Fruit fly (Drosophila melanogaster) whole organism, embryonic: ENCODE results near the gene CG14818.

Experiments used
- BEAF-32 ChIP-seq: fragments of 200-800 bp; sonication (Bioruptor generic); optimal IDR thresholded peaks from 3 replicates; lab custom pipeline; 2017; ENCODE audit warnings: missing biosample characterization, missing genetic modification characterization, mild to moderate bottlenecking, moderate library complexity, missing genetic modification reagents
- Blimp-1 ChIP-seq: fragments of 200-800 bp; sonication (Bioruptor generic); optimal IDR thresholded peaks from 3 replicates; lab custom pipeline; 2018; ENCODE audit warnings: missing biosample characterization, missing genetic modification characterization, mild to moderate bottlenecking, moderate library complexity, missing genetic modification reagents
- CG10274 ChIP-seq: fragments of 200-800 bp; sonication (Bioruptor generic); optimal IDR thresholded peaks from 3 replicates; lab custom pipeline; 2017; ENCODE audit warnings: missing biosample characterization, mild to moderate bottlenecking, missing genetic modification characterization
- CG12236 ChIP-seq: fragments of 200-800 bp; sonication (Bioruptor generic); optimal IDR thresholded peaks from 2 replicates; lab custom pipeline; 2016; ENCODE audit warnings: missing biosample characterization, missing genetic modification characterization
- CG12391 ChIP-seq: fragments of 200-800 bp; sonication (Bioruptor generic); optimal IDR thresholded peaks from 3 replicates; lab custom pipeline; 2018; ENCODE audit warnings: missing biosample characterization, mild to moderate bottlenecking, missing genetic modification characterization, moderate library complexity
- CG14710 ChIP-seq: fragments of 200-800 bp; sonication (Bioruptor generic); optimal IDR thresholded peaks from 3 replicates; lab custom pipeline; 2019; ENCODE audit warnings: missing biosample characterization, mild to moderate bottlenecking, missing genetic modification characterization, moderate library complexity
- CG1602 ChIP-seq: fragments of 200-800 bp; sonication (Bioruptor generic); optimal IDR thresholded peaks from 3 replicates; lab custom pipeline; 2016; ENCODE audit warnings: missing biosample characterization, missing genetic modification characterization
- CG16779 ChIP-seq: fragments of 200-800 bp; sonication (Bioruptor generic); IDR thresholded peaks from 2 replicates; pipeline ENCODE4 v1.3.6; 2022; ENCODE audit warnings: missing biosample characterization, missing genetic modification characterization
- CG17385 ChIP-seq: fragments of 200-800 bp; sonication (Bioruptor generic); optimal IDR thresholded peaks from 3 replicates; lab custom pipeline; 2018; ENCODE audit warnings: missing biosample characterization, mild to moderate bottlenecking, missing genetic modification characterization
- CG18011 ChIP-seq: fragments of 200-800 bp; sonication (Bioruptor generic); optimal IDR thresholded peaks from 2 replicates; lab custom pipeline; 2017; ENCODE audit warnings: missing biosample characterization, missing genetic modification characterization, mild to moderate bottlenecking, moderate library complexity, missing genotype
- CG2120 ChIP-seq: fragments of 200-800 bp; sonication (Bioruptor generic); optimal IDR thresholded peaks from 3 replicates; lab custom pipeline; 2016; ENCODE audit warnings: missing biosample characterization, missing genetic modification characterization
- CG43689 ChIP-seq: fragments of 200-800 bp; sonication (Bioruptor generic); IDR thresholded peaks from 2 replicates; pipeline ENCODE4 v1.3.6; 2022; ENCODE audit warnings: missing biosample characterization, missing genetic modification characterization
- CG4707 ChIP-seq: fragments of 200-800 bp; sonication (Bioruptor generic); optimal IDR thresholded peaks from 2 replicates; lab custom pipeline; 2018; ENCODE audit warnings: missing biosample characterization, mild to moderate bottlenecking, missing genetic modification characterization, moderate library complexity
- CG4820 ChIP-seq: fragments of 200-800 bp; sonication (Bioruptor generic); optimal IDR thresholded peaks from 3 replicates; lab custom pipeline; 2016; ENCODE audit warnings: missing biosample characterization, missing genetic modification characterization
- CG6854 ChIP-seq: fragments of 200-800 bp; sonication (Bioruptor generic); optimal IDR thresholded peaks from 3 replicates; lab custom pipeline; 2017; ENCODE audit warnings: missing biosample characterization, mild to moderate bottlenecking, missing genetic modification characterization
- CG7839 ChIP-seq: fragments of 200-800 bp; sonication (Bioruptor generic); optimal IDR thresholded peaks from 3 replicates; lab custom pipeline; 2018; ENCODE audit warnings: missing biosample characterization, mild to moderate bottlenecking, missing genetic modification characterization, moderate library complexity
- CG8478 ChIP-seq: fragments of >200 bp; optimal IDR thresholded peaks from 2 replicates; lab custom pipeline; 2018
- CHES-1-like ChIP-seq: fragments of 200-800 bp; sonication (Bioruptor generic); optimal IDR thresholded peaks from 2 replicates; lab custom pipeline; 2016; ENCODE audit warnings: missing biosample characterization, missing genetic modification characterization
- Dfd ChIP-seq, 2 experiments: fragments of >200 bp; optimal IDR thresholded peaks; 2 replicates each; lab custom pipeline; 2017; ENCODE audit warnings: missing biosample characterization in 2 of 2, missing genetic modification characterization in 2 of 2
- Fer3 ChIP-seq: fragments of 200-800 bp; sonication (Bioruptor generic); optimal IDR thresholded peaks from 2 replicates; lab custom pipeline; 2018; ENCODE audit warnings: missing biosample characterization, mild to moderate bottlenecking, missing genetic modification characterization, moderate library complexity
- HLH4C ChIP-seq: fragments of 200-800 bp; sonication (Bioruptor generic); IDR thresholded peaks from 3 replicates; pipeline ENCODE4 v1.3.6; 2022; ENCODE audit warnings: missing biosample characterization, missing genetic modification characterization; ENCODE audit not compliant: partially characterized antibody
- NFAT ChIP-seq: fragments of 200-800 bp; sonication (Bioruptor generic); IDR thresholded peaks from 2 replicates; pipeline ENCODE4 v1.3.6; 2022; ENCODE audit warnings: missing biosample characterization, missing genetic modification characterization
- Poxn ChIP-seq: fragments of 200-800 bp; sonication (Bioruptor generic); IDR thresholded peaks from 2 replicates; pipeline ENCODE4 v1.3.6; 2022; ENCODE audit warnings: missing biosample characterization, missing genetic modification characterization
- Ravus ChIP-seq: fragments of 200-800 bp; sonication (Bioruptor generic); IDR thresholded peaks from 2 replicates; pipeline ENCODE4 v1.3.6; 2022; ENCODE audit warnings: missing biosample characterization, missing genetic modification characterization
- Sry-δ ChIP-seq: fragments of 200-800 bp; sonication (Bioruptor generic); optimal IDR thresholded peaks from 2 replicates; lab custom pipeline; 2016; ENCODE audit warnings: missing biosample characterization, missing genetic modification characterization
- Ssrp ChIP-seq: fragments of 200-800 bp; sonication (Bioruptor generic); optimal IDR thresholded peaks from 2 replicates; lab custom pipeline; 2018; ENCODE audit warnings: missing biosample characterization, mild to moderate bottlenecking, missing genetic modification characterization, moderate library complexity
- Tbp ChIP-seq: fragments of >200 bp; optimal IDR thresholded peaks from 2 replicates; lab custom pipeline; 2018; ENCODE audit warnings: missing biosample characterization, missing genetic modification characterization
- Usf ChIP-seq: fragments of 200-800 bp; sonication (Bioruptor generic); optimal IDR thresholded peaks from 2 replicates; lab custom pipeline; 2017; ENCODE audit warnings: missing genotype, missing biosample characterization, missing genetic modification characterization
- cwo ChIP-seq: fragments of 200-800 bp; sonication (Bioruptor generic); optimal IDR thresholded peaks from 3 replicates; lab custom pipeline; 2017; ENCODE audit warnings: missing biosample characterization, missing genetic modification characterization, mild to moderate bottlenecking, moderate library complexity, missing genetic modification reagents
- disco-r ChIP-seq: fragments of 200-800 bp; sonication (Bioruptor generic); optimal IDR thresholded peaks from 2 replicates; lab custom pipeline; 2016; ENCODE audit warnings: missing biosample characterization, missing genetic modification characterization
- exex ChIP-seq: fragments of 200-800 bp; sonication (Bioruptor generic); optimal IDR thresholded peaks from 4 replicates; lab custom pipeline; 2018; ENCODE audit warnings: missing biosample characterization, mild to moderate bottlenecking, missing genetic modification characterization, moderate library complexity
- gfzf ChIP-seq: fragments of 200-800 bp; sonication (Bioruptor generic); optimal IDR thresholded peaks from 2 replicates; lab custom pipeline; 2016; ENCODE audit warnings: missing biosample characterization, mild to moderate bottlenecking, missing genetic modification characterization, moderate library complexity
- ham ChIP-seq: fragments of 200-800 bp; sonication (Bioruptor generic); IDR thresholded peaks from 2 replicates; pipeline ENCODE4 v1.3.6; 2022; ENCODE audit warnings: missing biosample characterization, missing genetic modification characterization
- her ChIP-seq: fragments of 200-800 bp; sonication (Bioruptor generic); optimal IDR thresholded peaks from 2 replicates; lab custom pipeline; 2016; ENCODE audit warnings: missing biosample characterization, missing genetic modification characterization
- inv ChIP-seq: fragments of 200-800 bp; sonication (Bioruptor generic); IDR thresholded peaks from 2 replicates; pipeline ENCODE4 v1.3.6; 2022; ENCODE audit warnings: missing biosample characterization, missing genetic modification characterization; ENCODE audit not compliant: partially characterized antibody
- nerfin-2 ChIP-seq: fragments of 200-800 bp; sonication (Bioruptor generic); IDR thresholded peaks from 2 replicates; pipeline ENCODE4 v1.3.6; 2022; ENCODE audit warnings: missing biosample characterization, missing genetic modification characterization; ENCODE audit not compliant: partially characterized antibody
- nmo ChIP-seq: fragments of 200-800 bp; sonication (Bioruptor generic); optimal IDR thresholded peaks from 2 replicates; lab custom pipeline; 2018; ENCODE audit warnings: missing biosample characterization, mild to moderate bottlenecking, missing genetic modification characterization, moderate library complexity
- onecut ChIP-seq: fragments of 200-800 bp; sonication (Bioruptor generic); IDR thresholded peaks from 2 replicates; pipeline ENCODE4 v1.3.6; 2022; ENCODE audit warnings: missing biosample characterization, missing genetic modification characterization
- phol ChIP-seq: fragments of 200-800 bp; sonication (Bioruptor generic); optimal IDR thresholded peaks from 3 replicates; lab custom pipeline; 2018; ENCODE audit warnings: missing biosample characterization, mild to moderate bottlenecking, missing genetic modification characterization, moderate library complexity
- prd ChIP-seq, 3 experiments: fragments of >200 bp in 2 of 3; fragments of 200-800 bp in 1 of 3; sonication (Bioruptor generic) in 1 of 3; optimal IDR thresholded peaks in 2 of 3; IDR thresholded peaks in 1 of 3; 2 replicates in 2 of 3; 3 replicates in 1 of 3; pipeline versions ENCODE4 v1.3.6 to Lab custom; 2017 to 2022; ENCODE audit warnings: missing biosample characterization in 1 of 3, missing genetic modification characterization in 1 of 3
- pum ChIP-seq: fragments of 200-800 bp; sonication (Bioruptor generic); optimal IDR thresholded peaks from 2 replicates; lab custom pipeline; 2016; ENCODE audit warnings: missing biosample characterization, missing genetic modification characterization
- pzg ChIP-seq: fragments of 200-800 bp; sonication (Bioruptor generic); optimal IDR thresholded peaks from 3 replicates; lab custom pipeline; 2018; ENCODE audit warnings: missing biosample characterization, mild to moderate bottlenecking, missing genetic modification characterization, moderate library complexity
- ranshi ChIP-seq: fragments of 200-800 bp; sonication (Bioruptor generic); IDR thresholded peaks from 2 replicates; pipeline ENCODE4 v1.3.6; 2022; ENCODE audit warnings: missing biosample characterization, missing genetic modification characterization
- schlank ChIP-seq: fragments of 200-800 bp; sonication (Bioruptor generic); optimal IDR thresholded peaks from 2 replicates; lab custom pipeline; 2018; ENCODE audit warnings: missing biosample characterization, mild to moderate bottlenecking, missing genetic modification characterization
- sd ChIP-seq: fragments of 200-800 bp; sonication (Bioruptor generic); optimal IDR thresholded peaks from 3 replicates; lab custom pipeline; 2018; ENCODE audit warnings: missing biosample characterization, mild to moderate bottlenecking, missing genetic modification characterization, moderate library complexity
- sna ChIP-seq: fragments of 200-800 bp; sonication (Bioruptor generic); IDR thresholded peaks from 2 replicates; pipeline ENCODE4 v1.3.6; 2022; ENCODE audit warnings: missing biosample characterization, missing genetic modification characterization; ENCODE audit not compliant: partially characterized antibody
- stwl ChIP-seq: fragments of 200-800 bp; sonication (Bioruptor generic); optimal IDR thresholded peaks from 3 replicates; lab custom pipeline; 2018; ENCODE audit warnings: missing biosample characterization, mild to moderate bottlenecking, missing genetic modification characterization, moderate library complexity
- wdn ChIP-seq: fragments of 200-800 bp; sonication (Bioruptor generic); IDR thresholded peaks from 2 replicates; pipeline ENCODE4 v1.3.6; 2022; ENCODE audit warnings: missing biosample characterization, missing genetic modification characterization
- wek ChIP-seq: fragments of 200-800 bp; sonication (Bioruptor generic); optimal IDR thresholded peaks from 3 replicates; lab custom pipeline; 2018; ENCODE audit warnings: missing biosample characterization, mild to moderate bottlenecking, missing genetic modification characterization, moderate library complexity

Gene CG14818

dm6 chrX:1907727-1908264 is 28.2 kb upstream of the CG14818 start, which contains the start of gene mip130 (continued):
- TF ChIP-seq schlank (tag; lab: Kevin White, UChicago) (no peak), Ssrp (tag; lab: Kevin White, UChicago) (peak; percentile 48), phol (peak; percentile 40), nerfin-2 (GFP tag; lab: Robert Waterston, UW) (no peak), Tbp (GFP tag; lab: Kevin White, UChicago) (no peak), stwl (tag; lab: Kevin White, UChicago) (peak; percentile 42), Blimp-1 (GFP tag; lab: Kevin White, UChicago) (peak; percentile 18), ham (GFP tag; lab: Robert Waterston, UW) (no peak), inv (peak; percentile 65; the same call in 1 of the 2 replicates), gfzf (GFP tag; lab: Kevin White, UChicago) (peak; percentile 23), CG17385 (peak; percentile 50), CG18011 (GFP tag; lab: Kevin White, UChicago) (no peak), CHES-1-like (GFP tag; lab: Kevin White, UChicago) (no peak), cwo (peak; percentile 28), Poxn (GFP tag; lab: Robert Waterston, UW) (no peak), disco-r (GFP tag; lab: Kevin White, UChicago) (no peak), CG4707 (GFP tag; lab: Kevin White, UChicago) (no peak), Usf (GFP tag; lab: Kevin White, UChicago) (peak; percentile 26), BEAF-32 (GFP tag; lab: Kevin White, UChicago) (peak; percentile 80), CG12391 (peak; percentile 65), CG16779 (GFP tag; lab: Robert Waterston, UW) (no peak), CG14710 (tag; lab: Kevin White, UChicago) (peak; percentile 32), CG12236 (GFP tag; lab: Kevin White, UChicago) (no peak), CG7839 (peak; percentile 66), CG6854 (GFP tag; lab: Kevin White, UChicago) (no peak), HLH4C (GFP tag; lab: Robert Waterston, UW) (peak; percentile 59; the same call in 2 of the 3 replicates), Fer3 (tag; lab: Kevin White, UChicago) (peak; percentile 13), nmo (GFP tag; lab: Kevin White, UChicago) (peak; percentile 66), prd (optimal IDR thresholded peaks at IDR 0.05; lab: Kevin White, UChicago) (no peak), prd (GFP tag; IDR thresholded peaks at IDR 0.05; lab: Robert Waterston, UW) (peak; percentile 40; the same call in 1 of the 3 replicates), onecut (GFP tag; lab: Robert Waterston, UW) (no peak), pzg (peak; percentile 51), wek (GFP tag; lab: Kevin White, UChicago) (no peak), CG8478 (lab: Kevin White, UChicago) (no peak), pum (GFP tag; lab: Kevin White, UChicago) (no peak), Dfd (GFP tag; optimal IDR thresholded peaks at IDR 0.05; lab: Kevin White, UChicago) (no peak), CG2120 (peak; percentile 57), sna (GFP tag; lab: Robert Waterston, UW) (peak; percentile 77), ranshi (GFP tag; lab: Robert Waterston, UW) (0 out of 2 replicates have a peak, but pooled peaks have one; percentile 41), her (GFP tag; lab: Kevin White, UChicago) (no peak), CG4820 (peak; percentile 17), Sry-δ (peak; percentile 89), wdn (GFP tag; lab: Robert Waterston, UW) (no peak), CG1602 (GFP tag; lab: Kevin White, UChicago) (peak; percentile 24), CG43689 (no peak), NFAT (GFP tag; lab: Robert Waterston, UW) (peak; percentile 32; the same call in 1 of the 2 replicates), Ravus (GFP tag; lab: Robert Waterston, UW) (no peak), sd (tag; lab: Kevin White, UChicago) (peak; percentile 40), CG10274 (GFP tag; lab: Kevin White, UChicago) (peak; percentile 99), exex (tag; lab: Kevin White, UChicago) (no peak)
